Worm (Caenorhabditis elegans) whole organism, dauer: Measurements from ENCODE around the gene tofu-2.

ENCODE experiments used
- unc-62 ChIP-seq: sonication (generic microtip); optimal IDR thresholded peaks from 2 replicates; lab custom pipeline; 2017; ENCODE audit warnings: missing biosample characterization, missing genetic modification reagents, missing genetic modification characterization

tofu-2 gene

DNA sequence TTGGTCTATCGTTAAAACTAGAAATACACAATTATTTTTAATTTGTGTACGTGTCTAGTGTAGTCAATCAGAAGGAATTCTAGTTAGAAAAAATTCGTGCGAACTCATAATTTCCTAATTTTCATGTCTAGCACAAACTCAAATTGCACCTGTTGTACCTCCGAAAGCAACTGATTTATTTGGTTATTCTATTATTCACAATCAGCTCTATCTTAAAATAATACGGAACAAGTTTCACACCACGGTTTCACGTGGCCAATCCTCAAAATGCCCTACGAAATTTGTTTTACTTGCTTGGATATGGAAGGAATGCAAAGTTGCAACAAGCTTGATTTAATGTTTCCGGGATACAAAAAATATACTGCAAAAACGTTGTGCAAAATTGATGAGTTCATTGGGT is 38.4 kb downstream of the tofu-2 start, which contains the start of gene srw-127:
Gene srw-127 (plus strand): TSS at position 301 of the 400 bp plus-strand sequence.
- TF ChIP-seq unc-62 (GFP tag; lab: Kevin White, UChicago), result no peak

DNA sequence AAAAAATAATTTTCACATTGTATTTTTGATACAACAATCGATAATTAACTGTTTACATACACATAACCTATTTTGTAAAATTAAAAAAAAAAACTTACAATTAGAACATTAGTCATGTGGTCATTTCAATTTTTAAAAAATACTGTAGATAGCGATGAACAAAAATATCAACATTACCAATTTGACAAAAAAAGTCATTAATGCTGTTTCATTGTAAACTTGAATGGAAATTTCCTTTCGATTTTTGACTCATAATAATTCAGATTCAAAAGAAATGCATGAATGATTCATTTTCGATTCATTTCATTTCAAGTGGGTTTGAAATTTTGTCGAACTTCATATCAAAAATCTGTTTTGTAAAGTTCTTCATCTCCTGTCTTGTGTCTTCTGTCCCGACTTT is 41.6 kb downstream of the tofu-2 start, which contains the start of gene C33G8.2:
Gene C33G8.2 (plus strand): TSS at position 301 of the 400 bp plus-strand sequence.
- TF ChIP-seq unc-62 (GFP tag; lab: Kevin White, UChicago), result no peak

DNA sequence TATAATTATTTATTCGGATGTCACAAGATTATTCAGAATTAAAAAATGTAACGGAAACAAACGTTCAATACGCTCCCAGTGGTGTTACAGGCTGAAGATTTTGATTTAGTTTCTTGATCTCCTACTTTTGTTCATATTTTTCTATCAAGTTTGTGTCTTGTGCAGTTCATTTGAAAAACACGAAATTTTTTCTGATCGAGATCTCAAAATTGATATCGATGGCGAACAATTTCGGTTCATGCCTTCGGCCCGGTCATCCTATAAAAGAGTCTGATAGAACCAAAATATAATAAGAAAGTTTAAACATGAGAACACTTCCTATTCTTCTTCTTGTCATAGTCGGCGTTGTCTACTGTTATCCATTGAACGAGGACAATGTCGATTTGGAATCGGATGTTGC is 43.7 kb downstream of the tofu-2 start, which contains the start of gene drd-10:
Gene drd-10 (plus strand): TSS at position 301 of the 400 bp plus-strand sequence.
- TF ChIP-seq unc-62 (GFP tag; lab: Kevin White, UChicago), result no peak

DNA sequence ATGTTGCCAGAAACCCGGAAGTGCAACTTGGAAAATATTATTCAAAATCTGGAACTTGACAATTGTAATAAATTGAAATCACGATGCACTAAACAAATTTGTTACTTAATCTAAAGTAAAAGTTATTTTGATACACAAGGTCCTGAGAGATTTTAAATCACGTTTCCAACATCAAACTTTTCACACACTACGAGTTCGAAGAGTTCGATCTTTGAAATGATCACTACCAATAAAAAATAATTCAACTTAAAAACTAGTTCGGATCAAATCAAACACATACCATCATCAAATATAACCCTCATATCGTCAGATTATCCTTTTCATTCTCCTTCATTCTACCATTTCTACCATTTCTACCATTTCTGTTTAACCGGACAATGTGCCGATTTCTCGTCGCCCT is 45.1 kb downstream of the tofu-2 start, which contains the start of gene spig-10:
Gene spig-10 (plus strand): TSS at position 301 of the 400 bp plus-strand sequence.
- no peak for TF ChIP-seq unc-62 (GFP tag; lab: Kevin White, UChicago)

DNA sequence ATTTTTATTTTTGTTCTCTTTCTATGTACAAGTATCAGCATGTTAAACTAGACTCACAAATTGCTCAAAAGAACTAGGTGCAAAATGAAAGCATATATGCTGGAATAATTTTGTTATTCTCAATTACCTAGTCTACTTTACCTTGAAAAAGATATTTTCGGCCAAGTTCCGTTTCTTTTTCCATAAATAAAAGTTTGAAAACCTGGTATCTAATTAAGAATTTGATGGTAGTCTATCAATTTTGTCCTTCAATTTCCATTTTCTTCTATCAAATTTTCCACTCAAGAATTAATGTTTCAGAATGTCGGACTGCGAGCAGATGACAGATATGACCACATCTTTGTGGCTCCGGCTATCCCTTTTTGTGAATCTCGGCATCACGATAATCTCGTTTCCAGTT is 47.2 kb downstream of the tofu-2 start, which contains the start of gene srab-4:
Gene srab-4 (plus strand): TSS at position 301 of the 400 bp plus-strand sequence.
- no peak for TF ChIP-seq unc-62 (GFP tag; lab: Kevin White, UChicago)

DNA sequence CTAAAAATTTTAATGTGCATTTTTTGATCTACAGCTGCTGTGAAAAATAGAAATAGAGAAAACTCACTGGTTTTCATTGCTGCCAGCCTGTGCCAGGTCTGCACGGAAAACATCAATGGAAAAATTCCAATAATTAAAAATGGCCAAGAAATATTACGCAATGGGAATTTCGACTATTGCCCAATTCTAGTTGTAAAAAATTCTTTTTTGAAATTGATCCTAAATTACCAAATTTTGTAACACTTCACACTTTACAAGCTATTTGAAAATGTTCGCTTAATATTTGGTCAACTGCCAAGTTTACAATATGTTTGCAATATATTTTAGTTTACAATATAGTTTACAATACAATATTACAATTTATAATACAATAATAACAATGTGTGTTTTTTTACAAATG is 50.3 kb downstream of the tofu-2 start:
- TF ChIP-seq unc-62 (GFP tag; lab: Kevin White, UChicago), result no peak
